Fruit fly (Drosophila melanogaster) whole organism, embryonic: ENCODE results near the gene CG10137.
A peak's percentile ranks its signal among the peaks of the same experiment; 100 is the strongest.

Experiments used
- CG1024 ChIP-seq: fragments of 200-800 bp; sonication (Bioruptor generic); IDR thresholded peaks from 2 replicates; pipeline ENCODE4 v1.3.6; 2022; ENCODE audit warnings: missing biosample characterization, missing genetic modification characterization
- CG10366 ChIP-seq: fragments of 200-800 bp; sonication (Bioruptor generic); IDR thresholded peaks from 2 replicates; pipeline ENCODE4 v1.3.6; 2022; ENCODE audit warnings: missing biosample characterization, missing genetic modification characterization
- CG11696 ChIP-seq: fragments of 200-800 bp; sonication (Bioruptor generic); IDR thresholded peaks from 2 replicates; pipeline ENCODE4 v1.3.6; 2022; ENCODE audit warnings: missing biosample characterization, missing genetic modification characterization
- CG12769 ChIP-seq: fragments of 200-800 bp; sonication (Bioruptor generic); optimal IDR thresholded peaks from 2 replicates; lab custom pipeline; 2019; ENCODE audit warnings: missing biosample characterization, mild to moderate bottlenecking, missing genetic modification characterization, moderate library complexity
- CG14014 ChIP-seq: fragments of 200-800 bp; sonication (Bioruptor generic); IDR thresholded peaks from 2 replicates; pipeline ENCODE4 v1.3.6; 2022; ENCODE audit warnings: missing biosample characterization, missing genetic modification characterization
- CG14050 ChIP-seq: fragments of 200-800 bp; sonication (Bioruptor generic); IDR thresholded peaks from 3 replicates; pipeline ENCODE4 v1.3.6; 2022; ENCODE audit warnings: missing biosample characterization, missing genetic modification characterization
- CG15479 ChIP-seq: fragments of 200-800 bp; sonication (Bioruptor generic); optimal IDR thresholded peaks from 3 replicates; lab custom pipeline; 2019; ENCODE audit warnings: missing biosample characterization, mild to moderate bottlenecking, missing genetic modification characterization, moderate library complexity
- CG16815 ChIP-seq: fragments of 200-800 bp; sonication (Bioruptor generic); optimal IDR thresholded peaks from 3 replicates; lab custom pipeline; 2017; ENCODE audit warnings: missing biosample characterization, mild to moderate bottlenecking, missing genetic modification characterization
- CG18599 ChIP-seq: fragments of 200-800 bp; sonication (Bioruptor generic); optimal IDR thresholded peaks from 3 replicates; lab custom pipeline; 2017; ENCODE audit warnings: missing biosample characterization, missing genetic modification characterization, mild to moderate bottlenecking, moderate library complexity, missing genetic modification reagents
- CG2120 ChIP-seq: fragments of 200-800 bp; sonication (Bioruptor generic); optimal IDR thresholded peaks from 3 replicates; lab custom pipeline; 2016; ENCODE audit warnings: missing biosample characterization, missing genetic modification characterization
- CG31388 ChIP-seq: fragments of 200-800 bp; sonication (Bioruptor generic); optimal IDR thresholded peaks from 2 replicates; lab custom pipeline; 2016; ENCODE audit warnings: missing biosample characterization, missing genetic modification characterization
- CG4404 ChIP-seq: fragments of 200-800 bp; sonication (Bioruptor generic); IDR thresholded peaks from 2 replicates; pipeline ENCODE4 v1.3.6; 2022; ENCODE audit warnings: missing biosample characterization, missing genetic modification characterization
- CG5953 ChIP-seq: fragments of 200-800 bp; sonication (Bioruptor generic); IDR thresholded peaks from 2 replicates; pipeline ENCODE4 v1.3.6; 2022; ENCODE audit warnings: missing biosample characterization, missing genetic modification characterization
- CG6254 ChIP-seq: fragments of 200-800 bp; sonication (Bioruptor generic); optimal IDR thresholded peaks from 3 replicates; lab custom pipeline; 2017; ENCODE audit warnings: mild to moderate bottlenecking, missing biosample characterization, missing genetic modification reagents, missing genetic modification characterization
- CG6765 ChIP-seq: fragments of 200-800 bp; sonication (Bioruptor generic); optimal IDR thresholded peaks from 3 replicates; lab custom pipeline; 2017; ENCODE audit warnings: missing biosample characterization, mild to moderate bottlenecking, missing genetic modification characterization
- CG7839 ChIP-seq: fragments of 200-800 bp; sonication (Bioruptor generic); optimal IDR thresholded peaks from 3 replicates; lab custom pipeline; 2018; ENCODE audit warnings: missing biosample characterization, mild to moderate bottlenecking, missing genetic modification characterization, moderate library complexity
- CG7963 ChIP-seq: fragments of 200-800 bp; sonication (Bioruptor generic); IDR thresholded peaks from 3 replicates; pipeline ENCODE4 v1.3.6; 2022; ENCODE audit warnings: missing biosample characterization, missing genetic modification characterization; ENCODE audit not compliant: partially characterized antibody
- Dad ChIP-seq: fragments of 200-800 bp; sonication (Bioruptor generic); optimal IDR thresholded peaks from 3 replicates; lab custom pipeline; 2016; ENCODE audit warnings: missing biosample characterization, missing genetic modification characterization
- Drgx ChIP-seq: fragments of 200-800 bp; sonication (Bioruptor generic); IDR thresholded peaks from 2 replicates; pipeline ENCODE4 v1.3.6; 2022; ENCODE audit warnings: missing biosample characterization, missing genetic modification characterization
- E2f1 ChIP-seq: fragments of 200-800 bp; sonication (Bioruptor generic); IDR thresholded peaks from 2 replicates; pipeline ENCODE4 v1.3.6; 2022; ENCODE audit warnings: missing biosample characterization, missing genetic modification characterization
- Med ChIP-seq: fragments of 200-800 bp; sonication (Bioruptor generic); peaks from one replicate; lab custom pipeline; 2016; ENCODE audit warnings: missing biosample characterization, missing genetic modification characterization, mild to moderate bottlenecking, inconsistent platforms, moderate library complexity
- Optix ChIP-seq: fragments of 200-800 bp; sonication (Bioruptor generic); IDR thresholded peaks from 3 replicates; pipeline ENCODE4 v1.3.6; 2022; ENCODE audit warnings: missing biosample characterization, missing genetic modification characterization
- PHDP ChIP-seq: fragments of 200-800 bp; sonication (Bioruptor generic); optimal IDR thresholded peaks from 3 replicates; lab custom pipeline; 2018; ENCODE audit warnings: missing biosample characterization, mild to moderate bottlenecking, missing genetic modification characterization, moderate library complexity
- Sry-β ChIP-seq: fragments of 200-800 bp; sonication (Bioruptor generic); optimal IDR thresholded peaks from 2 replicates; lab custom pipeline; 2018; ENCODE audit warnings: missing biosample characterization, mild to moderate bottlenecking, missing genetic modification characterization, moderate library complexity
- Sry-δ ChIP-seq: fragments of 200-800 bp; sonication (Bioruptor generic); optimal IDR thresholded peaks from 2 replicates; lab custom pipeline; 2016; ENCODE audit warnings: missing biosample characterization, missing genetic modification characterization
- Taf1 ChIP-seq: fragments of 200-800 bp; sonication (Bioruptor generic); IDR thresholded peaks from 2 replicates; pipeline ENCODE4 v1.3.6; 2022; ENCODE audit warnings: missing biosample characterization, missing genetic modification characterization
- cas ChIP-seq: fragments of 200-800 bp; sonication (Bioruptor generic); IDR thresholded peaks from 2 replicates; pipeline ENCODE4 v1.3.6; 2022; ENCODE audit warnings: missing biosample characterization, missing genetic modification characterization
- chm ChIP-seq: fragments of 200-800 bp; sonication (Bioruptor generic); IDR thresholded peaks from 2 replicates; pipeline ENCODE4 v1.3.6; 2022; ENCODE audit warnings: missing biosample characterization, missing genetic modification characterization
- danr ChIP-seq: fragments of 200-800 bp; sonication (Bioruptor generic); IDR thresholded peaks from 2 replicates; pipeline ENCODE4 v1.3.6; 2022; ENCODE audit warnings: missing biosample characterization, missing genetic modification characterization
- dm ChIP-seq: fragments of 200-800 bp; sonication (Bioruptor generic); optimal IDR thresholded peaks from 3 replicates; lab custom pipeline; 2016; ENCODE audit warnings: missing biosample characterization, missing genetic modification characterization
- eve ChIP-seq, 2 experiments: fragments of >200 bp; optimal IDR thresholded peaks; 2 replicates each; lab custom pipeline; 2017; ENCODE audit warnings: missing biosample characterization in 2 of 2, missing genetic modification characterization in 2 of 2
- exex ChIP-seq: fragments of 200-800 bp; sonication (Bioruptor generic); optimal IDR thresholded peaks from 4 replicates; lab custom pipeline; 2018; ENCODE audit warnings: missing biosample characterization, mild to moderate bottlenecking, missing genetic modification characterization, moderate library complexity
- gce ChIP-seq: fragments of 200-800 bp; sonication (Bioruptor generic); IDR thresholded peaks from 3 replicates; pipeline ENCODE4 v1.3.6; 2022; ENCODE audit warnings: missing biosample characterization, missing genetic modification characterization
- gcm ChIP-seq: fragments of 200-800 bp; sonication (Bioruptor generic); optimal IDR thresholded peaks from 2 replicates; lab custom pipeline; 2019; ENCODE audit warnings: missing biosample characterization, mild to moderate bottlenecking, missing genetic modification characterization, moderate library complexity
- grau ChIP-seq: fragments of 200-800 bp; optimal IDR thresholded peaks from 3 replicates; lab custom pipeline; 2019; ENCODE audit warnings: missing biosample characterization, mild to moderate bottlenecking, missing genetic modification characterization, moderate library complexity
- h ChIP-seq: fragments of >200 bp; optimal IDR thresholded peaks from 2 replicates; lab custom pipeline; 2017
- hb ChIP-seq: fragments of 200-800 bp; sonication (Bioruptor generic); IDR thresholded peaks from 3 replicates; pipeline ENCODE4 v1.3.6; 2022; ENCODE audit warnings: missing biosample characterization, missing genetic modification characterization; ENCODE audit not compliant: partially characterized antibody
- her ChIP-seq: fragments of 200-800 bp; sonication (Bioruptor generic); optimal IDR thresholded peaks from 2 replicates; lab custom pipeline; 2016; ENCODE audit warnings: missing biosample characterization, missing genetic modification characterization
- jigr1 ChIP-seq: fragments of 200-800 bp; sonication (Bioruptor generic); IDR thresholded peaks from 3 replicates; pipeline ENCODE4 v1.3.6; 2022; ENCODE audit warnings: missing biosample characterization, missing genetic modification characterization
- lola ChIP-seq, 3 experiments: fragments of >200 bp in 2 of 3; fragments of 200-800 bp in 1 of 3; sonication (Bioruptor generic) in 1 of 3; optimal IDR thresholded peaks; 2 replicates each; lab custom pipeline; 2017 to 2019; ENCODE audit warnings: missing biosample characterization in 3 of 3, missing genetic modification characterization in 3 of 3, mild to moderate bottlenecking in 1 of 3, moderate library complexity in 1 of 3
- lov ChIP-seq, 2 experiments: fragments of 200-800 bp in 1 of 2; fragments of >200 bp in 1 of 2; sonication (Bioruptor generic) in 1 of 2; IDR thresholded peaks in 1 of 2; optimal IDR thresholded peaks in 1 of 2; 2 replicates in 1 of 2; 3 replicates in 1 of 2; pipeline versions ENCODE4 v1.3.6 to Lab custom; 2017 to 2022; ENCODE audit warnings: missing biosample characterization in 1 of 2, missing genetic modification characterization in 1 of 2
- nom ChIP-seq: fragments of 200-800 bp; sonication (Bioruptor generic); optimal IDR thresholded peaks from 2 replicates; lab custom pipeline; 2017; ENCODE audit warnings: missing biosample characterization, missing genetic modification characterization, mild to moderate bottlenecking, moderate library complexity, missing genetic modification reagents
- pho ChIP-seq: fragments of 200-800 bp; sonication (Bioruptor generic); optimal IDR thresholded peaks from 2 replicates; lab custom pipeline; 2016; ENCODE audit warnings: missing biosample characterization, missing genetic modification characterization
- pum ChIP-seq: fragments of 200-800 bp; sonication (Bioruptor generic); optimal IDR thresholded peaks from 2 replicates; lab custom pipeline; 2016; ENCODE audit warnings: missing biosample characterization, missing genetic modification characterization
- row ChIP-seq: fragments of 200-800 bp; sonication (Bioruptor generic); IDR thresholded peaks from 3 replicates; pipeline ENCODE4 v1.3.6; 2022; ENCODE audit warnings: missing biosample characterization, missing genetic modification characterization
- scrt ChIP-seq: fragments of 200-800 bp; sonication (Bioruptor generic); optimal IDR thresholded peaks from 2 replicates; lab custom pipeline; 2018; ENCODE audit warnings: missing biosample characterization, mild to moderate bottlenecking, missing genetic modification characterization, moderate library complexity
- sd ChIP-seq: fragments of 200-800 bp; sonication (Bioruptor generic); optimal IDR thresholded peaks from 3 replicates; lab custom pipeline; 2018; ENCODE audit warnings: missing biosample characterization, mild to moderate bottlenecking, missing genetic modification characterization, moderate library complexity
- sens-2 ChIP-seq: fragments of 200-800 bp; sonication (Bioruptor generic); IDR thresholded peaks from 2 replicates; pipeline ENCODE4 v1.3.6; 2022; ENCODE audit warnings: missing biosample characterization, missing genetic modification characterization
- trem ChIP-seq: fragments of 200-800 bp; optimal IDR thresholded peaks from 3 replicates; lab custom pipeline; 2019; ENCODE audit warnings: missing biosample characterization, mild to moderate bottlenecking, missing genetic modification characterization, moderate library complexity

The CG10137 gene

DNA sequence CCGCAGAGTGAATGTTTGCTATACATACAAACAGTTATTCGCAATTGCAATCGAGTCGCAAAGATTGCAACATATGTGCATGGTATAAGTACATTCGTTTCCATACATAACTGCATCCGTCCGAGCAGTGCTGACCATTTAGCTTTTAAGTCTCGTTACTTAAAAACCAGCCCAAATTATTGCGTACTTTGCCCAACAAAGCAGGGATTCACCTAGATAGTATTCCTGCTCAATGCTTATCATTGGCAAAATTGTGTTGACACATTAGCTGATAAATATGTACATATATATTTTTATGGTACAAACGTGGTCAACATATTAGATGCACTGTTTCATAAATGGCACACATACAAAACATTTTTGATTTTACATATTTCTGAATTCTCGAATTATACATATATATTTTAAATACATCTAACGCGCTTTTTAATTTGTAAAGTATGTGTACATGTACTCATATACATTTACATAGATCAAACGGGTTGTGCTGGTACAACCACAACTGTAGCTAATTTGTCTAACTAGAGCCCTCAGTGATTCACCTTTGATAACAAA is 16.6 kb downstream of the CG10137 start (continued):
- TF ChIP-seq CG12769 (tag; lab: Kevin White, UChicago): no peak
- no peak for TF ChIP-seq sd (tag; lab: Kevin White, UChicago)
- TF ChIP-seq sens-2 (GFP tag; lab: Robert Waterston, UW): no peak
- peak; percentile 7 for TF ChIP-seq CG2120 (GFP tag; lab: Kevin White, UChicago)
- peak; percentile 11 for TF ChIP-seq grau (tag; lab: Kevin White, UChicago)
- TF ChIP-seq CG18599 (GFP tag; lab: Kevin White, UChicago): no peak
- TF ChIP-seq pum (GFP tag; lab: Kevin White, UChicago): no peak
- TF ChIP-seq trem (tag; lab: Kevin White, UChicago): no peak
- TF ChIP-seq PHDP (tag; lab: Kevin White, UChicago): peak; percentile 3
- TF ChIP-seq pho (GFP tag; lab: Kevin White, UChicago): no peak
- peak; percentile 34 for TF ChIP-seq Med
- TF ChIP-seq CG6254 (GFP tag; lab: Kevin White, UChicago): no peak
- peak; percentile 71 for TF ChIP-seq Sry-β (GFP tag; lab: Kevin White, UChicago)
- TF ChIP-seq exex: peak; percentile 41
- TF ChIP-seq eve (GFP tag; optimal IDR thresholded peaks at IDR 0.05; lab: Kevin White, UChicago): peak in 1 of 2 experiments; percentile 63
- peak; percentile 60 for TF ChIP-seq CG15479 (GFP tag; lab: Kevin White, UChicago)
- TF ChIP-seq CG11696 (GFP tag; lab: Robert Waterston, UW): 0 out of 2 replicates have a peak, but pooled peaks have one; percentile 25
- TF ChIP-seq chm (GFP tag; lab: Robert Waterston, UW): no peak
- TF ChIP-seq Optix: no peak
- no peak for TF ChIP-seq gcm (GFP tag; lab: Kevin White, UChicago)
- TF ChIP-seq Dad: no peak
- TF ChIP-seq CG14014: no peak
- no peak for TF ChIP-seq cas (GFP tag; lab: Robert Waterston, UW)
- TF ChIP-seq row (GFP tag; lab: Robert Waterston, UW): 0 out of 3 replicates have a peak, but pooled peaks have one; percentile 5
- TF ChIP-seq CG7839 (tag; lab: Kevin White, UChicago): no peak
- no peak for TF ChIP-seq scrt
- no peak for TF ChIP-seq lov (optimal IDR thresholded peaks at IDR 0.05; lab: Kevin White, UChicago)
- TF ChIP-seq lov (GFP tag; IDR thresholded peaks at IDR 0.05; lab: Robert Waterston, UW): no peak
- TF ChIP-seq CG4404 (GFP tag; lab: Robert Waterston, UW): no peak
- no peak for TF ChIP-seq CG10366
- TF ChIP-seq dm (GFP tag; lab: Kevin White, UChicago): no peak
- TF ChIP-seq nom: no peak
- no peak for TF ChIP-seq jigr1 (GFP tag; lab: Robert Waterston, UW)
- TF ChIP-seq, all 482 proteins: peak for 13

DNA sequence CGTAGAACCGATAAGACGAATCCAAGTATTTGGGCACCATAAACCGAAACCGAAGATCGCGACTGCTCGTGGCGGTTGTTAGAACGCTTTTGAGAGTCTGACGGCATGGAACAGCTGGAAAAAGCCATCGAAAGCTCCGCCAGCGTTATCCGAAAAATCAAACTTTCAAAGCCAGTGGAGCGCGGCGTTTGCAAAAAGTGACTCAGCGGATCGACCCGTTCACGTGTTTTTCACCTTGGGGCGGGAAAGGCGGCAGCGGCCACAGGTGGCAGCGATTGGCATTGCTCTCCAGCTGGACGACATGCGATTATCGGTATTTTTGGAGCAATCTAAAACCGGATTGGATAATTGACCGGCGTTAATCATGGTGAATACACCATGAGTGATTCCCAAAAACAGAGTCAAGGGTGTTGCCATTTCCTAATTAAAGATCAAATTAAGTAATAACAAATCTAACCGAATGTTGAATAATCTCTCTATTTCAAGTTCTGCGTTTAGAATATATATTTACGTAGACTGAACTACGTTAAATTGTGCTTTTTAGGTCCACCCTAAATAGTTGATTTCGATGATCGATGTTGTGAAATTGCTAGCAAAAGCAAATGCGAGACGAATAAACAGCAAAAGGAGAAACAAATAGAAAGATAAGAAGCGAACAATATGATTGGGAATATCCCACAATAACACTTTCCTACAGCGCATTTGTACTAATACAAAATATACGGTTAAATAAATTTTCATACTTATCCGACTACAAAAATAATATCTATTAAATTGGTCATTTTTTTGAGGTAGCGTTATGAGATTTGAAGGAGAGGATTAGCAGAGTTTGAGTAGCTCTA is 20.6 kb downstream of the CG10137 start, which contains the start of gene CG10337:
Gene CG10337, minus strand, starts transcription at position 91 of the 842 bp plus-strand sequence.
- peak; percentile 65 for TF ChIP-seq CG6765 (GFP tag; lab: Kevin White, UChicago)
- TF ChIP-seq CG14050 (GFP tag; lab: Robert Waterston, UW): no peak
- TF ChIP-seq her: no peak
- no peak for TF ChIP-seq hb
- no peak for TF ChIP-seq lola (GFP tag; optimal IDR thresholded peaks at IDR 0.05; lab: Kevin White, UChicago)
- TF ChIP-seq CG1024: no peak
- TF ChIP-seq danr (GFP tag; lab: Robert Waterston, UW): no peak
- no peak for TF ChIP-seq CG5953
- no peak for TF ChIP-seq CG16815 (GFP tag; lab: Kevin White, UChicago)
- peak; percentile 7 for TF ChIP-seq Sry-δ
- TF ChIP-seq Drgx (GFP tag; lab: Robert Waterston, UW): no peak
- no peak for TF ChIP-seq E2f1 (GFP tag; lab: Robert Waterston, UW)
- TF ChIP-seq CG11696 (GFP tag; lab: Robert Waterston, UW): no peak
- TF ChIP-seq scrt: peak; percentile 11
- no peak for TF ChIP-seq CG7963
- TF ChIP-seq Taf1: no peak
- TF ChIP-seq gce (GFP tag; lab: Robert Waterston, UW): 0 out of 3 replicates have a peak, but pooled peaks have one; percentile 44
- TF ChIP-seq exex: peak; percentile 69
- no peak for TF ChIP-seq h (lab: Kevin White, UChicago)
- no peak for TF ChIP-seq CG31388 (GFP tag; lab: Kevin White, UChicago)
